Worm (Caenorhabditis elegans): ENCODE results near the gene chca-1.
A peak's percentile ranks its signal among the peaks of the same experiment; 100 is the strongest.

Gene chca-1

ce11 chrIV:9673206-9673605, 22.0 kb downstream of the chca-1 start:
- no peak for TF ChIP-seq ham-2 (GFP tag; optimal IDR thresholded peaks at IDR 0.05)
- no peak for TF ChIP-seq elt-1 (tag; optimal IDR thresholded peaks at IDR 0.05; ENCODE audit: borderline replicate concordance, insufficient read depth)
- no peak for TF ChIP-seq ztf-11 (tag; optimal IDR thresholded peaks at IDR 0.05)
- no peak for TF ChIP-seq ceh-43 (GFP tag; optimal IDR thresholded peaks at IDR 0.05)
- TF ChIP-seq bed-3 (GFP tag; optimal IDR thresholded peaks at IDR 0.05): no peak
- no peak for TF ChIP-seq nhr-76 (tag; optimal IDR thresholded peaks at IDR 0.05)
- TF ChIP-seq drap-1 (GFP tag; optimal IDR thresholded peaks at IDR 0.05): no peak
- TF ChIP-seq unc-62 (GFP tag; optimal IDR thresholded peaks at IDR 0.05): no peak
- no peak for TF ChIP-seq ceh-83 (GFP tag; optimal IDR thresholded peaks at IDR 0.05)

- TF ChIP-seq hlh-1 (tag; optimal IDR thresholded peaks at IDR 0.05): no peak
- TF ChIP-seq ces-1 (GFP tag; optimal IDR thresholded peaks at IDR 0.05): no peak
- no peak for TF ChIP-seq pha-4 (tag; optimal IDR thresholded peaks at IDR 0.05)
- TF ChIP-seq elt-1 (tag; optimal IDR thresholded peaks at IDR 0.05; ENCODE audit: borderline replicate concordance, insufficient read depth): no peak
Observed at ce11 chrIV:9673683-9674336, 22.6 kb downstream of the chca-1 start.

- no peak for TF ChIP-seq nhr-12 (tag; optimal IDR thresholded peaks at IDR 0.05)
- no peak for TF ChIP-seq mab-5 (tag; optimal IDR thresholded peaks at IDR 0.05)
- TF ChIP-seq flh-1 (GFP tag; optimal IDR thresholded peaks at IDR 0.05): no peak
- peak; percentile 27 for TF ChIP-seq ces-1 (GFP tag; optimal IDR thresholded peaks at IDR 0.05)
Observed at ce11 chrIV:9675572-9675971, 24.4 kb downstream of the chca-1 start, which contains the start of gene nhr-34. nhr-34 (minus strand) TSS chrIV:9675672.

ce11 chrIV:9676535-9676934, 25.3 kb downstream of the chca-1 start:
- TF ChIP-seq unc-120 (tag; optimal IDR thresholded peaks at IDR 0.05; ENCODE audit: poor library complexity, severe bottlenecking) (no peak), elt-1 (tag; optimal IDR thresholded peaks at IDR 0.05; ENCODE audit: borderline replicate concordance, insufficient read depth) (no peak)

ce11 chrIV:9677226-9677992, 26.2 kb downstream of the chca-1 start:
- TF ChIP-seq unc-62 (GFP tag; optimal IDR thresholded peaks at IDR 0.05): peak; percentile 18
- no peak for TF ChIP-seq nhr-237 (tag; optimal IDR thresholded peaks at IDR 0.05)
- TF ChIP-seq tbx-8 (GFP tag; optimal IDR thresholded peaks at IDR 0.05): no peak
- TF ChIP-seq ham-2 (GFP tag; optimal IDR thresholded peaks at IDR 0.05): no peak
- no peak for TF ChIP-seq ceh-43 (GFP tag; optimal IDR thresholded peaks at IDR 0.05)
- peak; percentile 86 for TF ChIP-seq blmp-1 (tag; optimal IDR thresholded peaks at IDR 0.05)
- no peak for TF ChIP-seq pha-4 (tag; optimal IDR thresholded peaks at IDR 0.05)
- TF ChIP-seq nhr-12 (tag; optimal IDR thresholded peaks at IDR 0.05): no peak
- TF ChIP-seq mab-5 (tag; optimal IDR thresholded peaks at IDR 0.05): no peak
- TF ChIP-seq hlh-1 (tag; optimal IDR thresholded peaks at IDR 0.05): no peak
- no peak for TF ChIP-seq sem-2 (GFP tag; optimal IDR thresholded peaks at IDR 0.05)
- no peak for TF ChIP-seq elt-1 (tag; optimal IDR thresholded peaks at IDR 0.05; ENCODE audit: borderline replicate concordance, insufficient read depth)
- no peak for TF ChIP-seq unc-39 (tag; optimal IDR thresholded peaks at IDR 0.05)
- no peak for TF ChIP-seq nhr-28 (tag; optimal IDR thresholded peaks at IDR 0.05)
- TF ChIP-seq ces-1 (GFP tag; optimal IDR thresholded peaks at IDR 0.05): peak; percentile 78
- TF ChIP-seq flh-1 (GFP tag; optimal IDR thresholded peaks at IDR 0.05): no peak
- no peak for TF ChIP-seq cnd-1 (tag; optimal IDR thresholded peaks at IDR 0.05)
- TF ChIP-seq drap-1 (GFP tag; optimal IDR thresholded peaks at IDR 0.05): no peak
- TF ChIP-seq mep-1 (tag; optimal IDR thresholded peaks at IDR 0.05): peak; percentile 15
- no peak for TF ChIP-seq nhr-2 (tag; optimal IDR thresholded peaks at IDR 0.05)
- TF ChIP-seq ceh-83 (GFP tag; optimal IDR thresholded peaks at IDR 0.05): no peak
- TF ChIP-seq bed-3 (GFP tag; optimal IDR thresholded peaks at IDR 0.05): no peak
- TF ChIP-seq ztf-11 (tag; optimal IDR thresholded peaks at IDR 0.05): no peak

ce11 chrIV:9678007-9678406, 26.8 kb downstream of the chca-1 start:
- TF ChIP-seq ztf-11 (tag; optimal IDR thresholded peaks at IDR 0.05) (no peak), elt-3 (tag; optimal IDR thresholded peaks at IDR 0.05) (no peak), nhr-76 (tag; optimal IDR thresholded peaks at IDR 0.05) (no peak), drap-1 (GFP tag; optimal IDR thresholded peaks at IDR 0.05) (no peak), ces-1 (GFP tag; optimal IDR thresholded peaks at IDR 0.05) (no peak), blmp-1 (tag; optimal IDR thresholded peaks at IDR 0.05) (no peak), snpc-4 (tag; optimal IDR thresholded peaks at IDR 0.05) (no peak), nhr-12 (tag; optimal IDR thresholded peaks at IDR 0.05) (no peak), M03D4.4 (tag; optimal IDR thresholded peaks at IDR 0.05) (no peak), nhr-2 (tag; optimal IDR thresholded peaks at IDR 0.05) (no peak), nhr-237 (tag; optimal IDR thresholded peaks at IDR 0.05) (no peak), cnd-1 (tag; optimal IDR thresholded peaks at IDR 0.05) (no peak), tbx-8 (GFP tag; optimal IDR thresholded peaks at IDR 0.05) (no peak)
